Worm (Caenorhabditis elegans) whole organism, early embryonic: ENCODE measurements around the gene Y116F11A.6.

Experiments
- ets-7 ChIP-seq: sonication (generic microtip); optimal IDR thresholded peaks from 2 replicates; lab custom pipeline; 2016; ENCODE audit warnings: missing genotype, missing genetic modification characterization, missing compliant biosample characterization
- flt-1 ChIP-seq: fragments of 200-800 bp; sonication (Bioruptor generic); IDR thresholded peaks from 2 replicates; pipeline ENCODE4 v1.3.6; 2022; ENCODE audit warnings: missing genetic modification characterization, missing compliant biosample characterization
- hmbx-1 ChIP-seq: sonication (generic microtip); optimal IDR thresholded peaks from 2 replicates; lab custom pipeline; 2016; ENCODE audit warnings: mild to moderate bottlenecking, missing genetic modification characterization, missing compliant biosample characterization

DNA sequence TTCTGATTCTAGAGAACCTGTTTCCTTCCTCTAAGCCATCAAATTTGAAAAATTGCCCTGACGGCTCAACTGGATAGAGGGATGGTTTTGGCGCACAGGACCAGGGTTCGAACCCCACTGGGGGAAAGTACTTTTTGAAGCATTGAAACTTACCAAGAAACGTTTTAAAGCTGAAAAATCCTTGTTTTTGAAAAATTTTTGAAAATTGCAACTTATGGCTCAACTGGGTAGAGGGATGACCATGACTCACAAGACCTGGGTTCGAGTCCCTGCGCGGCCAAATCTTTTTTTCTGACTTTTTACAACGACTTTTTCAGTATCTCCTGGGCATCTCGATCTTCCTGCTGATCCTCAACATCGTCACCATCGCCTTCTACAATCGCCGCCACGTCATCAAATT is 48.5 kb upstream of the Y116F11A.6 start:
- TF ChIP-seq hmbx-1 (tag; lab: Kevin White, UChicago) (no peak), ets-7 (tag; lab: Kevin White, UChicago) (no peak), flt-1 (GFP tag; lab: Robert Waterston, UW) (no peak)
